Fruit fly (Drosophila melanogaster): ENCODE measurements around the gene CG5921.

The CG5921 gene

DNA sequence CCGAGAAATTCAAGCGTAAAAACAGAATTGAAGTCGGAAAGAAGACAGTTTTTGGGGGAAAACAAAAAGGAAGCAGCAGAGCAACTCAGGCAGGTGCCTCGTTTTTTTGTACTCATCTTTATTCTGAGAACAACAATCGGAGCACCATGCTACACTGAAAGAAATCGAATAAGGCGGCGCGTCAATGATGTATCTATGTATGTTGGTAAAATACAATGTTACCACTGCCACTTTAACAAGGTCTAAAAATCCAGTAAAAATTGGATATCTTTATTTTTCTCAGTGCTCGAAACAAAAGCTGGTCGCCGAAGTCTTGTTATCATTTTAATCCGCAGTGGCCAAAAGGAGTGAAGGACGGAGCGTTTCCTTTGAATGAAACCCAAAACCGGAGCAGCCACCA, 20.6 kb upstream of the CG5921 start (continued):
- TF ChIP-seq Hr38 (GFP tag; optimal IDR thresholded peaks at IDR 0.05) (no peak), ss (GFP tag; optimal IDR thresholded peaks at IDR 0.05) (peak in 1 of 2 experiments; percentile 17), CG16779 (tag; optimal IDR thresholded peaks at IDR 0.05) (no peak), CG7368 (GFP tag; optimal IDR thresholded peaks at IDR 0.05) (no peak), CG11902 (GFP tag; optimal IDR thresholded peaks at IDR 0.05) (peak; percentile 22), salr (GFP tag; optimal IDR thresholded peaks at IDR 0.05) (no peak), CG6854 (GFP tag; optimal IDR thresholded peaks at IDR 0.05) (peak; percentile 41), cyc (GFP tag; optimal IDR thresholded peaks at IDR 0.05) (peak; percentile 77), svp (GFP tag) (peak; percentile 89), CG3032 (tag; optimal IDR thresholded peaks at IDR 0.05) (no peak), CG10669 (GFP tag; optimal IDR thresholded peaks at IDR 0.05) (peak; percentile 17), topi (GFP tag; optimal IDR thresholded peaks at IDR 0.05) (peak; percentile 82), CG34406 (GFP tag; optimal IDR thresholded peaks at IDR 0.05) (peak; percentile 28), CG3919 (GFP tag; optimal IDR thresholded peaks at IDR 0.05) (peak; percentile 53), pdm3 (GFP tag; optimal IDR thresholded peaks at IDR 0.05) (peak; percentile 34), CG15336 (GFP tag; IDR thresholded peaks at IDR 0.05) (no peak), Lpt (GFP tag; optimal IDR thresholded peaks at IDR 0.05) (no peak), vri (GFP tag; optimal IDR thresholded peaks at IDR 0.05) (peak; percentile 44), Hr4 (GFP tag; optimal IDR thresholded peaks at IDR 0.05) (no peak), net (GFP tag; optimal IDR thresholded peaks at IDR 0.05) (no peak)

DNA sequence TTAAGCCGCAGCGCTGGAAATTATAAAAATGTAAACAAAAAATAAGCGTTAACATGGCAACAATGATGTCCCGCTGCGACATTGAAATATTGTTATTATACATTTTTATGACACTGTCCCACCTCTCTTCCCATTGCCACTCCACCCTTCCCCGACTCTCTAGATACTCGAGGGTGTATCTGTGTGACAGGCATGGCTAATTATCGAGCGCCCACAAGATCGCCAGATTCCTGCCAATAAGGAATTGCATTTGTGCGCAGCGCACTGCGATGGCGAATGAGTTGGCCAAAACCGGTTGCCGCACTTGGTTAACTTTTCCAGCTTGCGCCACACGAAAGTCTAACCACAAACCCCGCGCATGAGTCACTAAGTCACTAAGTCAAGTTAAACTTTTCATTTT, 20.0 kb upstream of the CG5921 start:
- no peak for TF ChIP-seq Hr4 (GFP tag; optimal IDR thresholded peaks at IDR 0.05)
- no peak for TF ChIP-seq dac (GFP tag; optimal IDR thresholded peaks at IDR 0.05)
- TF ChIP-seq CG10669 (GFP tag; optimal IDR thresholded peaks at IDR 0.05) = no peak
- TF ChIP-seq Hr38 (GFP tag; optimal IDR thresholded peaks at IDR 0.05) = no peak
- TF ChIP-seq CG4318 (GFP tag; optimal IDR thresholded peaks at IDR 0.05) = no peak
- no peak for TF ChIP-seq CG11294 (GFP tag; IDR thresholded peaks at IDR 0.05)
- TF ChIP-seq fkh (GFP tag; optimal IDR thresholded peaks at IDR 0.05) = no peak
- no peak for TF ChIP-seq CG10631 (GFP tag; optimal IDR thresholded peaks at IDR 0.05)
- TF ChIP-seq CG1621 (tag; optimal IDR thresholded peaks at IDR 0.05) = no peak
- TF ChIP-seq Smox (GFP tag; optimal IDR thresholded peaks at IDR 0.05) = no peak
- TF ChIP-seq achi (GFP tag; optimal IDR thresholded peaks at IDR 0.05) = no peak
- TF ChIP-seq Eip78C (GFP tag) = no peak
- no peak for TF ChIP-seq vri (GFP tag; optimal IDR thresholded peaks at IDR 0.05)
- no peak for TF ChIP-seq CG8632 (GFP tag; optimal IDR thresholded peaks at IDR 0.05)
- no peak for TF ChIP-seq Hr39 (GFP tag; optimal IDR thresholded peaks at IDR 0.05)
- TF ChIP-seq Met (GFP tag; optimal IDR thresholded peaks at IDR 0.05) = no peak

DNA sequence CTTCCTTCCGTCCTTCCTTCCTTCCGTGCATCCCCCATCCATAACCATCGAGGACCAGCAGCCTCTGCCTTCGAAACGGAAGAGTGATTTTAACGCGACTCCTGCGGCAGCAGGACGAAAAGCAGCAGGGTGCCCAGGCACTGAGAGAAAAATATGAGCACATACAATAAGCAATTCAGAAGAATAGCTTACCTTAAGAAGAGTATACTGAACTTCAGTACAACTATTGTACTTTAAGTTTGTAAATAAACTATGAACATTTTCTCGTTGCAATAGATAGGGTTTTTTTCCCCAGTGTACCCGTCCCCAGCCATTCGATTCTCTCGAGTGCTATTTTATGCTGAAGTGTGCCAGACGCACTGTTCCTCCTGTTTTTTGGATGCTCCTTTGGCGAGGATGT, 18.9 kb upstream of the CG5921 start:
- TF ChIP-seq svp (GFP tag) (peak; percentile 79), CG11902 (GFP tag; optimal IDR thresholded peaks at IDR 0.05) (peak; percentile 27), net (GFP tag; optimal IDR thresholded peaks at IDR 0.05) (peak; percentile 2), Sox102F (GFP tag; optimal IDR thresholded peaks at IDR 0.05) (peak; percentile 49), CG9139 (GFP tag; optimal IDR thresholded peaks at IDR 0.05) (no peak), CG3032 (tag; optimal IDR thresholded peaks at IDR 0.05) (peak; percentile 39), dsx (GFP tag; optimal IDR thresholded peaks at IDR 0.05; ENCODE audit: poor library complexity, severe bottlenecking) (peak; percentile 17), CG32006 (GFP tag; optimal IDR thresholded peaks at IDR 0.05) (no peak), salr (GFP tag; optimal IDR thresholded peaks at IDR 0.05) (no peak), lz (GFP tag; optimal IDR thresholded peaks at IDR 0.05) (peak; percentile 52), CG16779 (tag; optimal IDR thresholded peaks at IDR 0.05) (no peak), eg (GFP tag; IDR thresholded peaks at IDR 0.05) (no peak), cyc (GFP tag; optimal IDR thresholded peaks at IDR 0.05) (peak; percentile 66), CG6276 (GFP tag; optimal IDR thresholded peaks at IDR 0.05) (no peak), Smox (GFP tag; optimal IDR thresholded peaks at IDR 0.05) (peak; percentile 46), CG6854 (GFP tag; optimal IDR thresholded peaks at IDR 0.05) (no peak), CG10669 (GFP tag; optimal IDR thresholded peaks at IDR 0.05) (peak; percentile 47), Hr39 (GFP tag; optimal IDR thresholded peaks at IDR 0.05) (peak; percentile 58), CG6163 (GFP tag; IDR thresholded peaks at IDR 0.05) (peak; percentile 56), Eip75B (GFP tag; optimal IDR thresholded peaks at IDR 0.05) (peak; percentile 30), pdm3 (GFP tag; optimal IDR thresholded peaks at IDR 0.05) (peak; percentile 34), Met (GFP tag; optimal IDR thresholded peaks at IDR 0.05) (peak; percentile 60), CG6808 (GFP tag; optimal IDR thresholded peaks at IDR 0.05) (peak; percentile 50), topi (GFP tag; optimal IDR thresholded peaks at IDR 0.05) (peak; percentile 66), fkh (GFP tag; optimal IDR thresholded peaks at IDR 0.05) (no peak), Gug (GFP tag; IDR thresholded peaks at IDR 0.05) (no peak), Blimp-1 (GFP tag; optimal IDR thresholded peaks at IDR 0.05) (no peak), CG34406 (GFP tag; optimal IDR thresholded peaks at IDR 0.05) (peak; percentile 12), Eip93F (GFP tag; optimal IDR thresholded peaks at IDR 0.05) (no peak), acj6 (GFP tag; optimal IDR thresholded peaks at IDR 0.05) (peak; percentile 42), Hr4 (GFP tag; optimal IDR thresholded peaks at IDR 0.05) (no peak), fd85E (GFP tag; optimal IDR thresholded peaks at IDR 0.05) (no peak)
